Fruit fly (Drosophila melanogaster) whole organism, wandering third instar larva: ENCODE results near the gene CG31077.

ENCODE experiments used
- OdsH ChIP-seq: fragments of 200-800 bp; sonication (Bioruptor generic); optimal IDR thresholded peaks from 2 replicates; lab custom pipeline; 2016; ENCODE audit warnings: missing biosample characterization, mild to moderate bottlenecking, missing genetic modification characterization
- lola ChIP-seq: fragments of >200 bp; optimal IDR thresholded peaks from 2 replicates; lab custom pipeline; 2017; ENCODE audit warnings: missing biosample characterization, missing genetic modification characterization
- usp ChIP-seq: fragments of >200 bp; optimal IDR thresholded peaks from 2 replicates; lab custom pipeline; 2017; ENCODE audit warnings: missing biosample characterization, missing genetic modification characterization

DNA sequence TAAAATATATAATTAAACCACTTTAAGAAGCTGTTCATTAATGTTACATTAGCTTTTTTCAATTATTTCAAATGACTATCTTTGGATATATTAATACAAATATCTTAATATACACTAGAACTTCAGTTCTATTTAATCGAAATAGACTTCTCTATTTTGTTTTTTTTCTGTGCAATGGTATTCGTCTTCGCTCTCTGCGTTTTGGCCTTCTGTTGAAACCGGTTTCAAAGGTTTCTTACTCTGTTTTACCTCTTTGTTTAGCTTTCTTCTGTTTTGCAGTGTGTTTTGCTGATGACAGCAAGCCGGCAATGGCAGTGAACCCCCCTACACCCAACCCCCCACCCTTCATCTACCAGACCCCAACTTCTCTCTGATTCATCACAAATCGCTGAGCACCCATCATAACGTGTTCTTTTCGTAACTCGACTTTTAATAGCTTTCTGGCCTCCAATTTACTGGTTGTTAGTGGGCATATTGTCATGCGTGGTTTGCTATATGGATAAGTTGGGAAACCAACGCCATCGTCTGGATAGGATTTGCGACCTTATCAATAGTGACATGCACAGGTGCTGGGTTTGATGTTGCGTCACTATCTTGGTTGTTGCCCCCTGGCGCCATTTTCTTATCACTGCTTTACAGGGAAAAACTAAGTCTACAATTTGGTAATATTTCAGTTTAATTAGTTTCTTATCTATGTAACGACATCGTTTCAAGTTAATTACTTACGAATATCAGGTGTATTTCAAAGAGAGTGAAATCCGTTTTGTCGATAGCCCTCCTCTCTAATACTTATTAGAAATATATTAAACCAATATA is 30.5 kb upstream of the CG31077 start:
- TF ChIP-seq lola (GFP tag; lab: Kevin White, UChicago) = no peak
- no peak for TF ChIP-seq usp (GFP tag; lab: Kevin White, UChicago)
- TF ChIP-seq OdsH (GFP tag; lab: Kevin White, UChicago) = no peak
